Worm (Caenorhabditis elegans): ENCODE data around the gene F26A10.2.

ce11 chrX:7585610-7586259 is 59.5 kb downstream of the F26A10.2 start, which contains the start of gene adt-2:
- TF ChIP-seq elt-4 (tag; optimal IDR thresholded peaks at IDR 0.05) = no peak
- TF ChIP-seq unc-3 (GFP tag; conservative IDR thresholded peaks at IDR 0.05) = no peak
- no peak for TF ChIP-seq unc-3 (tag; optimal IDR thresholded peaks at IDR 0.05)
- no peak for TF ChIP-seq sdc-2 (tag; optimal IDR thresholded peaks at IDR 0.05)
- TF ChIP-seq hlh-15 (tag; optimal IDR thresholded peaks at IDR 0.05) = no peak
- TF ChIP-seq sox-2 (GFP tag; IDR thresholded peaks at IDR 0.05) = no peak
- no peak for TF ChIP-seq rnt-1 (tag; optimal IDR thresholded peaks at IDR 0.05)
- no peak for TF ChIP-seq pha-4 (tag; optimal IDR thresholded peaks at IDR 0.05)
- no peak for TF ChIP-seq ets-4 (tag; optimal IDR thresholded peaks at IDR 0.05)
- TF ChIP-seq ceh-22 (tag; optimal IDR thresholded peaks at IDR 0.05) = no peak

All from whole organism, late embryonic.